Worm (Caenorhabditis elegans) whole organism, midembryonic: ENCODE measurements around the gene K06G5.1.

Experiments
- T22C8.4 ChIP-seq: fragments of 200-800 bp; sonication (Bioruptor generic); IDR thresholded peaks from 2 replicates; pipeline ENCODE4 v1.3.6; 2022; ENCODE audit warnings: missing genetic modification characterization, missing compliant biosample characterization
- cog-1 ChIP-seq: sonication (generic microtip); optimal IDR thresholded peaks from 2 replicates; lab custom pipeline; 2016; ENCODE audit warnings: missing genetic modification characterization, missing compliant biosample characterization
- flt-1 ChIP-seq: fragments of 200-800 bp; sonication (Bioruptor generic); IDR thresholded peaks from 2 replicates; pipeline ENCODE4 v1.3.6; 2022; ENCODE audit warnings: missing genetic modification characterization, missing compliant biosample characterization
- klf-2 ChIP-seq: fragments of 200-800 bp; sonication (Bioruptor generic); conservative IDR thresholded peaks from 2 replicates; pipeline ENCODE4 v1.3.6; 2022; ENCODE audit warnings: missing genetic modification reagents, missing genetic modification characterization, missing compliant biosample characterization
- med-1 ChIP-seq: sonication (generic microtip); optimal IDR thresholded peaks from 2 replicates; lab custom pipeline; 2017; ENCODE audit warnings: missing genetic modification characterization, mild to moderate bottlenecking, missing compliant biosample characterization, antibody characterized with exemption, missing genetic modification reagents; ENCODE audit not compliant: insufficient read depth
- ref-1 ChIP-seq: fragments of 200-800 bp; sonication (Bioruptor generic); conservative IDR thresholded peaks from 2 replicates; pipeline ENCODE4 v1.3.6; 2022; ENCODE audit warnings: missing genetic modification reagents, missing genetic modification characterization, missing compliant biosample characterization
- tab-1 ChIP-seq: fragments of 200-800 bp; sonication (Bioruptor generic); IDR thresholded peaks from 2 replicates; pipeline ENCODE4 v1.3.6; 2022; ENCODE audit warnings: missing genetic modification characterization, missing compliant biosample characterization
- ztf-23 ChIP-seq: fragments of 200-800 bp; sonication (Bioruptor generic); IDR thresholded peaks from 2 replicates; pipeline ENCODE4 v1.3.6; 2022; ENCODE audit warnings: missing genetic modification reagents, missing genetic modification characterization, missing compliant biosample characterization
- ztf-29 ChIP-seq: fragments of 200-800 bp; sonication (Bioruptor generic); IDR thresholded peaks from 2 replicates; pipeline ENCODE4 v1.3.6; 2022; ENCODE audit warnings: missing genetic modification reagents, missing genetic modification characterization, missing compliant biosample characterization

The K06G5.1 gene

DNA sequence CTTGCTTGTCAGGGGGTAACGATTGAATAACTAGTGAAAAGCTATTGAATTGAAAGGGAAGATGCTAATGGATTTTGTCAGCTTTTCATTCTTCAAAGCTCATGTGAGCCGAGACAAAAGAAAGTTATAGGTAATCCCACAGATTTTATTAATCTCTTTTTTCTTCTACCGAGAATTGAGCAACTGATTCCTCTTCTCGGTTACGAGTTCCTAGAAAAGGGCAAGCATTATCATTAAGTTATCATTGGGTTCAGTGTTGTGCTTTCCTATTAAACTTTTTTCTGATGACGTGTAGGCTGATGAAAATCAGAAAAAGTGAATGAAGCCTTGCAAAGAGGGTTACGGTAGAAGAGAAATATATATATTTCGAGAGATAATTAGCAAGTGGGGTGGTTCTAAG is 29.1 kb upstream of the K06G5.1 start:
- TF ChIP-seq tab-1 (GFP tag; lab: Robert Waterston, UW) = no peak
- no peak for TF ChIP-seq ztf-23
- no peak for TF ChIP-seq flt-1 (GFP tag; lab: Robert Waterston, UW)
- no peak for TF ChIP-seq T22C8.4 (GFP tag; lab: Robert Waterston, UW)
- TF ChIP-seq ztf-29 = no peak
- no peak for TF ChIP-seq klf-2 (GFP tag; lab: Robert Waterston, UW)
- no peak for TF ChIP-seq med-1 (GFP tag; lab: Kevin White, UChicago)
- TF ChIP-seq ref-1 (GFP tag; lab: Robert Waterston, UW) = no peak
- TF ChIP-seq cog-1 (tag; lab: Kevin White, UChicago) = no peak

DNA sequence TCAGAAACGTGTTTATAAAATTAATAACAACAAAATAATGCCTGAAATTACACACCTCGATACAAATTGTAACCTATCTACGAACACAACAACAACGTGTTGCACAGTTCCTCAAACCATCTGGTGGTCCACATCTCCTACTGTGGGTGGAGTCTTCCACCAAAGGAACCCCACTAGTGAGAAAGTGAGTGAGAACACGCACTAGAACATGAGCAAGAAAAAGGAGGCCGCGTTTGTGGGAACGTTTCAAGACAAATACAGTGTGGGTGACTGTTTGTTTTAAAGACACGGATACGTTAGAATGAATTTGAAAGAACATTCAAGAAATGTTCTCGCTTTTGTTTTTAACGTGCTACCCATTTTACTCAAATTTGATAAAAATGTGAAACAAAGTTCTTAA is 28.3 kb upstream of the K06G5.1 start, which contains the start of gene ceh-36:
Gene ceh-36 (minus strand): TSS at position 101 of the 400 bp plus-strand sequence.
- TF ChIP-seq klf-2 (GFP tag; lab: Robert Waterston, UW) (no peak), ztf-29 (no peak), med-1 (GFP tag; lab: Kevin White, UChicago) (no peak), T22C8.4 (GFP tag; lab: Robert Waterston, UW) (no peak), ztf-23 (no peak), flt-1 (GFP tag; lab: Robert Waterston, UW) (no peak), tab-1 (GFP tag; lab: Robert Waterston, UW) (no peak), cog-1 (tag; lab: Kevin White, UChicago) (no peak), ref-1 (GFP tag; lab: Robert Waterston, UW) (no peak)

DNA sequence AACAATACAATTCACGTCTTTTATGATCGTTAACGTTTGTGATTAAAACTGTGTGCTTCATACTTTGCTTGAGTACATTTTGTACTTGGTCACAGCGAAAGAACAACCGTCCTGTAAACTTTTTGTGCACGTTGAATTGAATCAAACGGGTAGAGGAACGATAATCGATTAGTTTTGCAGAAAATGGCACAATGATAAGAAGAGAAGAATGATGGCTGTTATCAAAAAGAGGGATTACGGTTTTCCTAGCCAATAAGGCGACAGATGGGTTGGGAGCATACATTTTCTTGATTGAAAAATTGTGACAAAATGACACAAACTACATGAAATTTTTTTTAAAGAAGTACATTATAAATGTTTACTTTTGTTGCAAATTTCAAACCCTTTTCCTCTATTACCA is 20.5 kb upstream of the K06G5.1 start:
- TF ChIP-seq flt-1 (GFP tag; lab: Robert Waterston, UW) = no peak
- no peak for TF ChIP-seq ztf-29
- no peak for TF ChIP-seq cog-1 (tag; lab: Kevin White, UChicago)
- no peak for TF ChIP-seq ztf-23
- no peak for TF ChIP-seq med-1 (GFP tag; lab: Kevin White, UChicago)
- no peak for TF ChIP-seq ref-1 (GFP tag; lab: Robert Waterston, UW)
- no peak for TF ChIP-seq tab-1 (GFP tag; lab: Robert Waterston, UW)
- TF ChIP-seq T22C8.4 (GFP tag; lab: Robert Waterston, UW) = no peak
- TF ChIP-seq klf-2 (GFP tag; lab: Robert Waterston, UW) = no peak

DNA sequence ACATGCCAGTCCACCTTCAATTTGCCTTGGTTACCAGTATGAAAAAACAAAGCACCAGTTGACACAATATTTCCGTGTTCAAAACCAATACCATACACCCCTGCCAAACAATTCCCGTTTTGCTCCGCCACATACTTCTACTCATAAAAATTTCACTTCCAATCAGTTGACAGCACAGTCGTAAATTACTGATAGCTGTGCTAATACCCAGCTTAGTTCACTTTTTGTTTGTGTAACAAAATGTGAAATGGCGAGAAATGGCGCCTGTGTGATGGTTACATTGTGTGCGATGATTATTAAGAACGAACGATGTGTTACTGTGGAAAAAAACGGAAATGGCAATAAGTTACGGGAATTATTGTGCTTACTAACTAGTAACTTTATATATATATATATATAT is 8.5 kb upstream of the K06G5.1 start:
- TF ChIP-seq cog-1 (tag; lab: Kevin White, UChicago) = no peak
- no peak for TF ChIP-seq ztf-23
- TF ChIP-seq ref-1 (GFP tag; lab: Robert Waterston, UW) = no peak
- TF ChIP-seq ztf-29 = no peak
- no peak for TF ChIP-seq flt-1 (GFP tag; lab: Robert Waterston, UW)
- no peak for TF ChIP-seq klf-2 (GFP tag; lab: Robert Waterston, UW)
- TF ChIP-seq med-1 (GFP tag; lab: Kevin White, UChicago) = no peak
- no peak for TF ChIP-seq tab-1 (GFP tag; lab: Robert Waterston, UW)
- TF ChIP-seq T22C8.4 (GFP tag; lab: Robert Waterston, UW) = no peak

DNA sequence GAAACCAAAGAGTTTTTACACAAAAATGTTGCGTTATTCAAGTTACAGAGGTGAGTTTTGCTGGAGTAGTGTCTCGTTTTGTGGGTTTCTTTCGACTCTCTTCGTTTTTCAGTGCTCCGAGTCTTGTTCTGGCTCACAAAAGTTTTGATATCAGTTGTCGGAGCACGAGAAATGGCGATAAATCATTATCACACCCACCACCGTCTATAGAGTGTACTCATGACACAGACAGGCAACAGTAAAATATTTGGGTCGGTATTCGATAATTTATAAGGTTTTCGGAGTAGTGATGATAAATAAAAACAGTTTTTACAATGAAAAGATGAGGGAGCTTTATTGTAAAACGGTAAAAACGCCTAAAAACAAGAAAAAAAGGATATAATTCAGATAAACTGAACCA is 6.8 kb upstream of the K06G5.1 start, which contains the start of gene ceh-37:
Gene ceh-37 (minus strand): TSS at position 59 of the 400 bp plus-strand sequence.
- TF ChIP-seq klf-2 (GFP tag; lab: Robert Waterston, UW) = no peak
- no peak for TF ChIP-seq ztf-29

DNA sequence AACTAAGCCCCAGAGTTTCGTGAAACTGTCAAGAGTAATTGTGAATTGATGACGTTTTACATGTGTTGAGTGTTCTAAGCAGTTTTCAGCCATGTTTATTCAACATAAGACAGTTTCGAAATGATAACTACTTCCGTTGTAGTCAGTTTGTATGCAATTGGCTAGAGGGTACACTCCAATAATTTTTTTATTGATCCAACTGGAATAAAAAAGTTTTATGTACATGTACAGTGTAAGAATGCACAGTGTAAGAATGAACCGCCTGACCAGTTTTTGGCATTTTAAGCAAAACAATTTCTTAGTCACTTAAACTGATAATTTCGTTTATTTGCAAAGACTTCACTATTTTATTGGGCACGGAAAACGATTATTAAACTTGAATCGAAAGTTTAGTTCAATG is 1.5 kb upstream of the K06G5.1 start:
- TF ChIP-seq flt-1 (GFP tag; lab: Robert Waterston, UW) (no peak), cog-1 (tag; lab: Kevin White, UChicago) (no peak), ztf-29 (no peak), med-1 (GFP tag; lab: Kevin White, UChicago) (no peak), ref-1 (GFP tag; lab: Robert Waterston, UW) (no peak), tab-1 (GFP tag; lab: Robert Waterston, UW) (no peak), ztf-23 (no peak), T22C8.4 (GFP tag; lab: Robert Waterston, UW) (no peak), klf-2 (GFP tag; lab: Robert Waterston, UW) (no peak)

DNA sequence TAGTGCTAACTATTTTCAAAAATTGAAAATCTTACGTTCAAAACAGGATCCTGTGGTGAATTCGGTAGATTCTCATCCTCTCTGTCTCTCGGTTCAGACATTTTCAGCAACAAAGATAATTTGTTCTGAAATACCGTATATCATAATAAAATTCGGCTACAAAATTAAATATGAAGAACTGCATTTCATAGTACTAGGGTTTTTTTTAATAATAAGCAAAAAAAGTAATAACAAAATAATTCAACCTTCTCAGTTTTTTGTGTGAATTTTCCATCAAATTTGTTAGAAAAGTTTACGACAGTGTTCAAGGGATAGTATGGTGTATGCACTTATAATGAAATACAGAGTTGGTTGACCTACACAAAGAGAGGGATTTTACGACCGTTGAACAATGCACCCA is 8.4 kb downstream of the K06G5.1 start, which contains the start of gene K06G5.3:
Gene K06G5.3 (minus strand): TSS at position 101 of the 400 bp plus-strand sequence.
- TF ChIP-seq T22C8.4 (GFP tag; lab: Robert Waterston, UW) (no peak), flt-1 (GFP tag; lab: Robert Waterston, UW) (no peak), klf-2 (GFP tag; lab: Robert Waterston, UW) (no peak), cog-1 (tag; lab: Kevin White, UChicago) (no peak), ztf-29 (no peak), tab-1 (GFP tag; lab: Robert Waterston, UW) (no peak), ztf-23 (no peak), ref-1 (GFP tag; lab: Robert Waterston, UW) (no peak), med-1 (GFP tag; lab: Kevin White, UChicago) (no peak)

ce11 chrX:14225273-14225672 is 10.5 kb downstream of the K06G5.1 start, which contains the start of gene cyp-13B2:
Gene cyp-13B2 (plus strand): TSS chrX:14225573.
- TF ChIP-seq cog-1 (tag; lab: Kevin White, UChicago) (no peak), med-1 (GFP tag; lab: Kevin White, UChicago) (no peak), tab-1 (GFP tag; lab: Robert Waterston, UW) (no peak)

- no peak for TF ChIP-seq klf-2 (GFP tag; lab: Robert Waterston, UW)
- no peak for TF ChIP-seq ztf-29
- peak; percentile 13 for TF ChIP-seq med-1 (GFP tag; lab: Kevin White, UChicago)
- TF ChIP-seq ztf-23 = no peak
- TF ChIP-seq flt-1 (GFP tag; lab: Robert Waterston, UW) = peak; percentile 84
- TF ChIP-seq cog-1 (tag; lab: Kevin White, UChicago) = no peak
- no peak for TF ChIP-seq ref-1 (GFP tag; lab: Robert Waterston, UW)
- peak; percentile 72; the same call in 1 of the 2 replicates for TF ChIP-seq tab-1 (GFP tag; lab: Robert Waterston, UW)
- TF ChIP-seq T22C8.4 (GFP tag; lab: Robert Waterston, UW) = 0 out of 2 replicates have a peak, but pooled peaks have one; percentile 17
These were observed 14.0 kb downstream of the K06G5.1 start for ce11 chrX:14228764-14229163.
